Fruit fly (Drosophila melanogaster): ENCODE measurements around the gene CG6324.

dm6 chrX:15467402-15467941 lies 8.4 kb upstream of the CG6324 start, which contains the start of the genes CG15642 and CG15641:
- TF ChIP-seq CG31365 (tag; optimal IDR thresholded peaks at IDR 0.05), result no peak
- TF ChIP-seq cas (GFP tag; IDR thresholded peaks at IDR 0.05), result no peak
- TF ChIP-seq ac (GFP tag; optimal IDR thresholded peaks at IDR 0.05), result no peak
- no peak for TF ChIP-seq shn (GFP tag; optimal IDR thresholded peaks at IDR 0.05)
- no peak for TF ChIP-seq tx (GFP tag; optimal IDR thresholded peaks at IDR 0.05)
- no peak for TF ChIP-seq Meics (GFP tag; optimal IDR thresholded peaks at IDR 0.05)
- no peak for TF ChIP-seq CG8290 (GFP tag; optimal IDR thresholded peaks at IDR 0.05)
- no peak for TF ChIP-seq CG8290 (tag; optimal IDR thresholded peaks at IDR 0.05)
- no peak for TF ChIP-seq wor (GFP tag; IDR thresholded peaks at IDR 0.05)
- TF ChIP-seq CG12744 (GFP tag; optimal IDR thresholded peaks at IDR 0.05), result no peak
